Fruit fly (Drosophila melanogaster) whole organism, embryonic: ENCODE results near the gene Wdfy2.

Experiments
- ATbp ChIP-seq: fragments of 200-800 bp; sonication (Bioruptor generic); optimal IDR thresholded peaks from 2 replicates; lab custom pipeline; 2017; ENCODE audit warnings: missing biosample characterization, mild to moderate bottlenecking, missing genetic modification characterization, missing genetic modification reagents
- CG11093 ChIP-seq: fragments of 200-800 bp; sonication (Bioruptor generic); IDR thresholded peaks from 3 replicates; pipeline ENCODE4 v1.3.6; 2022; ENCODE audit warnings: missing biosample characterization, missing genetic modification characterization
- CG11504 ChIP-seq: fragments of 200-800 bp; sonication (Bioruptor generic); optimal IDR thresholded peaks from 3 replicates; lab custom pipeline; 2019; ENCODE audit warnings: missing biosample characterization, mild to moderate bottlenecking, missing genetic modification characterization, moderate library complexity
- CG12769 ChIP-seq: fragments of 200-800 bp; sonication (Bioruptor generic); optimal IDR thresholded peaks from 2 replicates; lab custom pipeline; 2019; ENCODE audit warnings: missing biosample characterization, mild to moderate bottlenecking, missing genetic modification characterization, moderate library complexity
- CG13424 ChIP-seq: fragments of 200-800 bp; sonication (Bioruptor generic); optimal IDR thresholded peaks from 2 replicates; lab custom pipeline; 2019; ENCODE audit warnings: missing biosample characterization, mild to moderate bottlenecking, missing genetic modification characterization, moderate library complexity
- CG16779 ChIP-seq: fragments of 200-800 bp; sonication (Bioruptor generic); IDR thresholded peaks from 2 replicates; pipeline ENCODE4 v1.3.6; 2022; ENCODE audit warnings: missing biosample characterization, missing genetic modification characterization
- CG17359 ChIP-seq: fragments of 200-800 bp; sonication (Bioruptor generic); optimal IDR thresholded peaks from 3 replicates; lab custom pipeline; 2018; ENCODE audit warnings: missing biosample characterization, mild to moderate bottlenecking, missing genetic modification characterization, moderate library complexity
- CG4360 ChIP-seq: fragments of 200-800 bp; sonication (Bioruptor generic); IDR thresholded peaks from 2 replicates; pipeline ENCODE4 v1.3.6; 2022; ENCODE audit warnings: missing biosample characterization, missing genetic modification characterization
- CG5953 ChIP-seq: fragments of 200-800 bp; sonication (Bioruptor generic); IDR thresholded peaks from 2 replicates; pipeline ENCODE4 v1.3.6; 2022; ENCODE audit warnings: missing biosample characterization, missing genetic modification characterization
- CG6791 ChIP-seq: fragments of 200-800 bp; sonication (Bioruptor generic); IDR thresholded peaks from 3 replicates; pipeline ENCODE4 v1.3.6; 2022; ENCODE audit warnings: missing biosample characterization, missing genetic modification characterization; ENCODE audit not compliant: partially characterized antibody
- CG7357 ChIP-seq: fragments of 200-800 bp; sonication (Bioruptor generic); IDR thresholded peaks from 3 replicates; pipeline ENCODE4 v1.3.6; 2022; ENCODE audit warnings: missing biosample characterization, missing genetic modification characterization
- CG7556 ChIP-seq: fragments of 200-800 bp; sonication (Bioruptor generic); optimal IDR thresholded peaks from 2 replicates; lab custom pipeline; 2017; ENCODE audit warnings: missing biosample characterization, mild to moderate bottlenecking, missing genetic modification characterization
- CG8359 ChIP-seq: fragments of 200-800 bp; sonication (Bioruptor generic); optimal IDR thresholded peaks from 2 replicates; lab custom pipeline; 2017; ENCODE audit warnings: missing biosample characterization, mild to moderate bottlenecking, missing genetic modification characterization, borderline replicate concordance
- CG9437 ChIP-seq: fragments of 200-800 bp; sonication (Bioruptor generic); optimal IDR thresholded peaks from 2 replicates; lab custom pipeline; 2018; ENCODE audit warnings: missing biosample characterization, mild to moderate bottlenecking, missing genetic modification characterization
- CG9817 ChIP-seq: fragments of 200-800 bp; sonication (Bioruptor generic); optimal IDR thresholded peaks from 2 replicates; lab custom pipeline; 2018; ENCODE audit warnings: missing biosample characterization, mild to moderate bottlenecking, missing genetic modification characterization, moderate library complexity
- CoRest ChIP-seq: fragments of 200-800 bp; sonication (Bioruptor generic); optimal IDR thresholded peaks from 3 replicates; lab custom pipeline; 2018; ENCODE audit warnings: missing biosample characterization, mild to moderate bottlenecking, missing genetic modification characterization, moderate library complexity
- Dref ChIP-seq: fragments of 200-800 bp; sonication (Bioruptor generic); IDR thresholded peaks from 2 replicates; pipeline ENCODE4 v1.3.6; 2022; ENCODE audit warnings: missing biosample characterization, missing genetic modification characterization
- E2f1 ChIP-seq: fragments of 200-800 bp; sonication (Bioruptor generic); IDR thresholded peaks from 2 replicates; pipeline ENCODE4 v1.3.6; 2022; ENCODE audit warnings: missing biosample characterization, missing genetic modification characterization
- GATAe ChIP-seq: fragments of 200-800 bp; sonication (Bioruptor generic); conservative IDR thresholded peaks from 2 replicates; pipeline ENCODE4 v1.3.6; 2022; ENCODE audit warnings: missing biosample characterization, missing genetic modification characterization
- HHEX ChIP-seq: fragments of 200-800 bp; sonication (Bioruptor generic); optimal IDR thresholded peaks from 3 replicates; lab custom pipeline; 2017; ENCODE audit warnings: missing biosample characterization, mild to moderate bottlenecking, missing genetic modification characterization, missing genetic modification reagents
- Kr ChIP-seq: fragments of 200-800 bp; sonication (Bioruptor generic); optimal IDR thresholded peaks from 2 replicates; lab custom pipeline; 2017; ENCODE audit warnings: missing biosample characterization, mild to moderate bottlenecking, missing genetic modification characterization
- Lim3 ChIP-seq: fragments of 200-800 bp; sonication (Bioruptor generic); IDR thresholded peaks from 2 replicates; pipeline ENCODE4 v1.3.6; 2022; ENCODE audit warnings: missing biosample characterization, missing genetic modification characterization
- MTF-1 ChIP-seq: fragments of 200-800 bp; sonication (Bioruptor generic); optimal IDR thresholded peaks from 2 replicates; lab custom pipeline; 2018; ENCODE audit warnings: missing biosample characterization, mild to moderate bottlenecking, missing genetic modification characterization, borderline replicate concordance
- Max ChIP-seq: fragments of 200-800 bp; sonication (Bioruptor generic); optimal IDR thresholded peaks from 2 replicates; lab custom pipeline; 2016; ENCODE audit warnings: missing biosample characterization, mild to moderate bottlenecking, missing genetic modification characterization
- Ptx1 ChIP-seq: fragments of 200-800 bp; sonication (Bioruptor generic); IDR thresholded peaks from 2 replicates; pipeline ENCODE4 v1.3.6; 2022; ENCODE audit warnings: missing biosample characterization, missing genetic modification characterization
- Ssrp ChIP-seq: fragments of 200-800 bp; sonication (Bioruptor generic); optimal IDR thresholded peaks from 2 replicates; lab custom pipeline; 2018; ENCODE audit warnings: missing biosample characterization, mild to moderate bottlenecking, missing genetic modification characterization, moderate library complexity
- Tbp ChIP-seq: fragments of >200 bp; optimal IDR thresholded peaks from 2 replicates; lab custom pipeline; 2018; ENCODE audit warnings: missing biosample characterization, missing genetic modification characterization
- Usf ChIP-seq: fragments of 200-800 bp; sonication (Bioruptor generic); optimal IDR thresholded peaks from 2 replicates; lab custom pipeline; 2017; ENCODE audit warnings: missing genotype, missing biosample characterization, missing genetic modification characterization
- Xbp1 ChIP-seq: fragments of 200-800 bp; sonication (Bioruptor generic); optimal IDR thresholded peaks from 3 replicates; lab custom pipeline; 2016; ENCODE audit warnings: missing biosample characterization, mild to moderate bottlenecking, missing genetic modification characterization
- ac ChIP-seq: fragments of 200-800 bp; sonication (Bioruptor generic); optimal IDR thresholded peaks from 3 replicates; lab custom pipeline; 2017; ENCODE audit warnings: missing biosample characterization, mild to moderate bottlenecking, missing genetic modification characterization
- ara ChIP-seq: fragments of 200-800 bp; sonication (Bioruptor generic); IDR thresholded peaks from 2 replicates; pipeline ENCODE4 v1.3.6; 2022; ENCODE audit warnings: missing biosample characterization, missing genetic modification characterization
- bcd ChIP-seq: fragments of 200-800 bp; sonication (Bioruptor generic); optimal IDR thresholded peaks from 2 replicates; lab custom pipeline; 2017; ENCODE audit warnings: missing biosample characterization, mild to moderate bottlenecking, missing genetic modification characterization
- cato ChIP-seq: fragments of 200-800 bp; sonication (Bioruptor generic); optimal IDR thresholded peaks from 2 replicates; lab custom pipeline; 2016; ENCODE audit warnings: missing biosample characterization, missing genetic modification characterization, borderline replicate concordance
- corto ChIP-seq: fragments of 200-800 bp; sonication (Bioruptor generic); optimal IDR thresholded peaks from 2 replicates; lab custom pipeline; 2016; ENCODE audit warnings: missing biosample characterization, mild to moderate bottlenecking, missing genetic modification characterization, moderate library complexity
- dimm ChIP-seq: fragments of 200-800 bp; sonication (Bioruptor generic); IDR thresholded peaks from 2 replicates; pipeline ENCODE4 v1.3.6; 2022; ENCODE audit warnings: missing biosample characterization, missing genetic modification characterization
- emc ChIP-seq: fragments of 200-800 bp; sonication (Bioruptor generic); optimal IDR thresholded peaks from 2 replicates; lab custom pipeline; 2016; ENCODE audit warnings: missing biosample characterization, missing genetic modification characterization
- en ChIP-seq: fragments of 200-800 bp; sonication (Bioruptor generic); optimal IDR thresholded peaks from 2 replicates; lab custom pipeline; 2016; ENCODE audit warnings: missing biosample characterization, missing genetic modification characterization
- grn ChIP-seq: fragments of 200-800 bp; sonication (Bioruptor generic); optimal IDR thresholded peaks from 3 replicates; lab custom pipeline; 2017; ENCODE audit warnings: missing biosample characterization, missing genetic modification characterization
- hbn ChIP-seq: fragments of 200-800 bp; sonication (Bioruptor generic); IDR thresholded peaks from 2 replicates; pipeline ENCODE4 v1.3.6; 2022; ENCODE audit warnings: missing biosample characterization, missing genetic modification characterization; ENCODE audit not compliant: partially characterized antibody
- ken ChIP-seq: fragments of 200-800 bp; sonication (Bioruptor generic); IDR thresholded peaks from 3 replicates; pipeline ENCODE4 v1.3.6; 2022; ENCODE audit warnings: missing biosample characterization, missing genetic modification characterization
- nerfin-1 ChIP-seq: fragments of 200-800 bp; sonication (Bioruptor generic); optimal IDR thresholded peaks from 3 replicates; lab custom pipeline; 2019; ENCODE audit warnings: missing biosample characterization, mild to moderate bottlenecking, missing genetic modification characterization, moderate library complexity
- psq ChIP-seq: fragments of 200-800 bp; sonication (Bioruptor generic); optimal IDR thresholded peaks from 2 replicates; lab custom pipeline; 2017; ENCODE audit warnings: missing biosample characterization, missing genetic modification characterization
- salm ChIP-seq: fragments of 200-800 bp; sonication (Bioruptor generic); optimal IDR thresholded peaks from 2 replicates; lab custom pipeline; 2018; ENCODE audit warnings: missing biosample characterization, mild to moderate bottlenecking, missing genetic modification characterization
- sc ChIP-seq, 3 experiments: fragments of >200 bp in 2 of 3; fragments of 200-800 bp in 1 of 3; sonication (Bioruptor generic) in 1 of 3; optimal IDR thresholded peaks; 2 replicates in 2 of 3; 3 replicates in 1 of 3; lab custom pipeline; 2017; ENCODE audit warnings: mild to moderate bottlenecking in 1 of 3, missing biosample characterization in 1 of 3, missing genetic modification characterization in 1 of 3, missing genetic modification reagents in 1 of 3
- sim ChIP-seq: fragments of 200-800 bp; sonication (Bioruptor generic); IDR thresholded peaks from 2 replicates; pipeline ENCODE4 v1.3.6; 2022; ENCODE audit warnings: missing biosample characterization, missing genetic modification characterization
- tin ChIP-seq: fragments of 200-800 bp; sonication (Bioruptor generic); optimal IDR thresholded peaks from 3 replicates; lab custom pipeline; 2016; ENCODE audit warnings: missing biosample characterization, missing genetic modification characterization
- tna ChIP-seq: fragments of 200-800 bp; sonication (Bioruptor generic); IDR thresholded peaks from 2 replicates; pipeline ENCODE4 v1.3.6; 2022; ENCODE audit warnings: missing biosample characterization, missing genetic modification characterization; ENCODE audit not compliant: partially characterized antibody
- tx ChIP-seq: fragments of 200-800 bp; sonication (Bioruptor generic); optimal IDR thresholded peaks from 2 replicates; lab custom pipeline; 2016; ENCODE audit warnings: missing biosample characterization, missing genetic modification characterization
- vfl ChIP-seq: fragments of 200-800 bp; sonication (Bioruptor generic); optimal IDR thresholded peaks from 2 replicates; lab custom pipeline; 2016; ENCODE audit warnings: missing biosample characterization, missing genetic modification characterization
- zfh1 ChIP-seq: fragments of 200-800 bp; sonication (Bioruptor generic); IDR thresholded peaks from 3 replicates; pipeline ENCODE4 v1.3.6; 2022; ENCODE audit warnings: missing biosample characterization, missing genetic modification characterization

The Wdfy2 gene

dm6 chr2L:10426534-10427048 is 3.5 kb downstream of the Wdfy2 start, which contains the start of the genes SmB and KdelR (continued):
- TF ChIP-seq CG9817 (tag; lab: Kevin White, UChicago) = no peak
- TF ChIP-seq CG11093 (GFP tag; lab: Robert Waterston, UW) = no peak
- no peak for TF ChIP-seq Kr (GFP tag; lab: Kevin White, UChicago)
- no peak for TF ChIP-seq en (GFP tag; lab: Kevin White, UChicago)
- TF ChIP-seq Dref (GFP tag; lab: Robert Waterston, UW) = peak; percentile 80
- no peak for TF ChIP-seq ara (GFP tag; lab: Robert Waterston, UW)
- TF ChIP-seq nerfin-1 = peak; percentile 40
- no peak for TF ChIP-seq GATAe
- no peak for TF ChIP-seq sc (optimal IDR thresholded peaks at IDR 0.05; lab: Kevin White, UChicago)
- no peak for TF ChIP-seq sc (GFP tag; optimal IDR thresholded peaks at IDR 0.05; lab: Kevin White, UChicago)
- no peak for TF ChIP-seq emc (GFP tag; lab: Kevin White, UChicago)
- TF ChIP-seq corto (GFP tag; lab: Kevin White, UChicago) = no peak
- TF ChIP-seq Ptx1 (GFP tag; lab: Robert Waterston, UW) = no peak
- TF ChIP-seq CG7357 (GFP tag; lab: Robert Waterston, UW) = no peak
- TF ChIP-seq CG8359 (GFP tag; lab: Kevin White, UChicago) = no peak
- TF ChIP-seq sim (GFP tag; lab: Robert Waterston, UW) = no peak
- peak; percentile 71 for TF ChIP-seq hbn (GFP tag; lab: Robert Waterston, UW)
- no peak for TF ChIP-seq cato (GFP tag; lab: Kevin White, UChicago)
- no peak for TF ChIP-seq CG16779 (GFP tag; lab: Robert Waterston, UW)
- no peak for TF ChIP-seq vfl (GFP tag; lab: Kevin White, UChicago)
- TF ChIP-seq CG4360 (GFP tag; lab: Robert Waterston, UW) = no peak
- no peak for TF ChIP-seq Usf (GFP tag; lab: Kevin White, UChicago)
- TF ChIP-seq salm (tag; lab: Kevin White, UChicago) = no peak
- no peak for TF ChIP-seq psq
- TF ChIP-seq CG7556 (GFP tag; lab: Kevin White, UChicago) = peak; percentile 30
- TF ChIP-seq tin (GFP tag; lab: Kevin White, UChicago) = peak; percentile 22
- no peak for TF ChIP-seq Tbp
- no peak for TF ChIP-seq CG17359 (tag; lab: Kevin White, UChicago)
- no peak for TF ChIP-seq ken
- no peak for TF ChIP-seq ac (GFP tag; lab: Kevin White, UChicago)
- no peak for TF ChIP-seq grn (GFP tag; lab: Kevin White, UChicago)
- no peak for TF ChIP-seq CG11504 (tag; lab: Kevin White, UChicago)
- no peak for TF ChIP-seq E2f1 (GFP tag; lab: Robert Waterston, UW)
- no peak for TF ChIP-seq CG9437 (GFP tag; lab: Kevin White, UChicago)
- no peak for TF ChIP-seq HHEX
- no peak for TF ChIP-seq Ssrp (tag; lab: Kevin White, UChicago)
- TF ChIP-seq tna (GFP tag; lab: Robert Waterston, UW) = peak; percentile 84
- peak; percentile 64 for TF ChIP-seq Max
- no peak for TF ChIP-seq CG5953 (GFP tag; lab: Robert Waterston, UW)
- peak; percentile 6; the same call in 1 of the 3 replicates for TF ChIP-seq zfh1 (GFP tag; lab: Robert Waterston, UW)
- no peak for TF ChIP-seq ATbp
- no peak for TF ChIP-seq bcd
- TF ChIP-seq CG13424 (tag; lab: Kevin White, UChicago) = peak; percentile 7
- TF ChIP-seq CG6791 (GFP tag; lab: Robert Waterston, UW) = peak; percentile 77
- TF ChIP-seq CG12769 = no peak
- no peak for TF ChIP-seq MTF-1 (GFP tag; lab: Kevin White, UChicago)
- TF ChIP-seq tx = no peak
- peak; percentile 97 for TF ChIP-seq Xbp1
- TF ChIP-seq dimm (GFP tag; lab: Robert Waterston, UW) = no peak
- peak; percentile 16 for TF ChIP-seq CoRest (tag; lab: Kevin White, UChicago)
- no peak for TF ChIP-seq Lim3
